Fruit fly (Drosophila melanogaster) whole organism, prepupa: Measurements from ENCODE around the gene CG43060.

Experiments
- CG6792 ChIP-seq: fragments of 200-800 bp; sonication (Bioruptor generic); optimal IDR thresholded peaks from 3 replicates; lab custom pipeline; 2016; ENCODE audit warnings: missing biosample characterization, missing genetic modification characterization
- CG8119 ChIP-seq: fragments of 200-800 bp; sonication (Bioruptor generic); IDR thresholded peaks from 3 replicates; pipeline ENCODE4 v1.3.6; 2022; ENCODE audit warnings: missing biosample characterization, missing genetic modification characterization
- CG8319 ChIP-seq: fragments of 200-800 bp; sonication (Bioruptor generic); optimal IDR thresholded peaks from 3 replicates; lab custom pipeline; 2016; ENCODE audit warnings: missing biosample characterization, missing genetic modification characterization
- CG9139 ChIP-seq: fragments of 200-800 bp; sonication (Bioruptor generic); optimal IDR thresholded peaks from 3 replicates; lab custom pipeline; 2017; ENCODE audit warnings: missing biosample characterization, mild to moderate bottlenecking, missing genetic modification characterization
- Sox14 ChIP-seq: fragments of 200-800 bp; sonication (Bioruptor generic); optimal IDR thresholded peaks from 3 replicates; lab custom pipeline; 2016; ENCODE audit warnings: missing biosample characterization, missing genetic modification characterization
- achi ChIP-seq: fragments of 200-800 bp; sonication (Bioruptor generic); optimal IDR thresholded peaks from 3 replicates; lab custom pipeline; 2016; ENCODE audit warnings: missing biosample characterization, missing genetic modification characterization
- dsx ChIP-seq: fragments of 200-800 bp; optimal IDR thresholded peaks from 3 replicates; lab custom pipeline; 2019; ENCODE audit warnings: missing biosample characterization, mild to moderate bottlenecking, missing genetic modification characterization, moderate library complexity; ENCODE audit not compliant: poor library complexity, severe bottlenecking
- spab ChIP-seq: fragments of 200-800 bp; sonication (Bioruptor generic); optimal IDR thresholded peaks from 2 replicates; lab custom pipeline; 2017; ENCODE audit warnings: missing biosample characterization, mild to moderate bottlenecking, missing genetic modification characterization, missing genetic modification reagents

DNA sequence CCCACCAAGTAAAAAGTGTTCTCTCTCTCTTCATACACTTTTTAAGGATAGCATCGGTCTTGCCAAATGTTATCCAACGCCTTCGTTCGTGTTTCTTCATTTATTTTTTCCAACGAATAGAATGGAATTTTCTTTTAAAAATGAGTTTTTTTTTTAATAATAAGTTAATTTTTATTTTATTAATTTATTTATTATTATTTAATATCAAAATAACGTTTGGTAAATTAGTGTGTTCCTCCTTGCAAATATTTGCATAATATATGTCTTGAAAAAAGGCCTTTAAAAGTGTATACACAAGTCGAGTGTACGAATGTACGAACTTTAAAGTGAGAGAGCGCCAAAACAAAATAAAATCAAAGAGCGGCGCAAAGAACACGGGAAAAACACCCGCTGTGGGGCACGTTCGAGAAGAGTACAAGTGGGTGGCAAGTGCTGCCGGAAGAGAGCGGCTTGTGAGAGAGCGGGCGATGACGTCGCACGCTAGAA is 13.8 kb upstream of the CG43060 start:
- TF ChIP-seq spab (GFP tag; lab: Kevin White, UChicago) (peak; percentile 74), CG9139 (GFP tag; lab: Kevin White, UChicago) (peak; percentile 82), CG8119 (peak; percentile 93), Sox14 (GFP tag; lab: Kevin White, UChicago) (peak; percentile 77), dsx (peak; percentile 85), CG8319 (peak; percentile 12), achi (GFP tag; lab: Kevin White, UChicago) (peak; percentile 92), CG6792 (GFP tag; lab: Kevin White, UChicago) (peak; percentile 87)
